Worm (Caenorhabditis elegans): ENCODE results near the gene srlf-29.

Gene srlf-29

DNA sequence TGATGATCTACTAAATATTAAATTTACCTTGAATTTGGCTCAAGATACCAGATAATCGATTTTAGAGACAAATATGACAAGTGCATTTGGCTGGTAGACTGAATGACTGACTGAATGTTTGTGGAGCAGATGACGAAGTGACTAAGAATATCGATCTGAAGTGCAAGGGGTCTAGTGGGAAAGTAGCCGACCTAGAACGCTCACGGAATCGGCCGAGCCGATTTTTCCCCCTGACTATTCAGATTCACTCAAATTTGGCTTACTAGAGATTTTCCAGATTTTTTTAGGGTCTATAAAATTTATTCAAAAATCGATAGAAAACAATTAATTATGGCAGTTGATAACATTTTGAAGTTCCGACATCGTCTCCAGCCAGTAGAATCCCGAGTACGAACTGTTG is 28.4 kb downstream of the srlf-29 start, which contains the start of gene fbxc-26 (continued):
- TF ChIP-seq mcd-1 (GFP tag; IDR thresholded peaks at IDR 0.05) (no peak), Y67H2A.10 (GFP tag; conservative IDR thresholded peaks at IDR 0.05) (no peak)

DNA sequence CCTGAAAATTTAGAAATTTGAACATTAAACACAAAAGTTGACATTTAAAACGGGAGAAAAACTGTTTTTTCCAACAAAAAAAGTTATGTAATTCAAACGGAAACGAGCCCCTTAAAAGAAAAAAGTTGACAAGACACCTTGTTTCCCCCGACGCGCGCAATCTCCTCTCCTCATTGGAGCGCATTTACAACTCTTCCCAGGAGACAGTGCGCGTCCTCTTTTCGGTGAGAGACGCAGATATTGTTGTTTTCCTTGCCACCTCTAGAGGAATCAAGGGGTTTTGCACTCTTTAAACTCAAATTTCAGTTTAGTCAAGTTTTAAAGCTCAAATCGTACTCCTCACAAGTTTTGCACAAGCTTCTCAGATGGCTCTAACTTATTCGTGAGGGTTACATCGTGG is 29.7 kb downstream of the srlf-29 start, which contains the start of gene F58E1.13:
TSS of gene F58E1.13 (minus strand) at position 12 of the 400 bp plus-strand sequence.
- TF ChIP-seq Y56A3A.18 (GFP tag; IDR thresholded peaks at IDR 0.05), result no peak
- TF ChIP-seq aptf-2 (GFP tag; conservative IDR thresholded peaks at IDR 0.05), result peak; percentile 90
- peak; percentile 5 for TF ChIP-seq efl-1 (GFP tag; optimal IDR thresholded peaks at IDR 0.05)

DNA sequence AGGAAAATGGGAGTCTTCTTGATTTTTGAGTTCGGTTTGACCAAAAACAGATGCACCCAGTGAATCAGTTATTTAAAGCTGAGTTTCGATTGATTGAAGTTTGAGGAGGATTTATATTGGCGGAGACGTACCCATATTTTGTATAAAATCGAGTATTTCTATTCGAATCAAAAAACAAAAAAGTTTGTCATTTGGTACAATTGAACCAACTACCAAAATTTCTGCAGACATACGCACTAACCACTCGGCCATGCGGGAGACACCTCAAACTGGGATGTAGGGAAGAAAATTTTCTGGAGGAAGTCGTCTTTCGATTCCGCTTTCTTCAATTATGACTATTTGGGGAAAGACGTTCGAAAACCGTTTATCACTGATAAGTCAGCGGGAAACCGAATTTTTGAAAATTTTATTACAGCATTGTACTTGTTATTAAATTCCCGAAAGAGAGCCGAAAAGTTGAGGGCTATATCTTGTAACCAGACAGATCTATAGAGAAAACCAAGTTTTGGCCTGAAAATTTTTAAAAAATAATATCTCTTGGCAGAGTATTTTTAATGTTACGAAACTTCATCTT is 34.5 kb downstream of the srlf-29 start:
- TF ChIP-seq rpc-1 (optimal IDR thresholded peaks at IDR 0.05) (peak; percentile 32), rpc-1 (tag; optimal IDR thresholded peaks at IDR 0.05) (peak; percentile 66), B0261.1 (tag; optimal IDR thresholded peaks at IDR 0.05) (peak; percentile 59), tbp1 (GFP tag; optimal IDR thresholded peaks at IDR 0.05) (peak; percentile 76), lin-26 (GFP tag; IDR thresholded peaks at IDR 0.05) (peak; percentile 61; the same call in 1 of the 2 replicates)

- TF ChIP-seq unc-130 (GFP tag; optimal IDR thresholded peaks at IDR 0.05) (no peak), Y56A3A.18 (GFP tag; IDR thresholded peaks at IDR 0.05) (no peak)
Observed at ce11 chrII:1703363-1703762, 37.2 kb downstream of the srlf-29 start, which contains the start of gene fbxb-47. Gene fbxb-47, minus strand, starts transcription at chrII:1703463.

DNA sequence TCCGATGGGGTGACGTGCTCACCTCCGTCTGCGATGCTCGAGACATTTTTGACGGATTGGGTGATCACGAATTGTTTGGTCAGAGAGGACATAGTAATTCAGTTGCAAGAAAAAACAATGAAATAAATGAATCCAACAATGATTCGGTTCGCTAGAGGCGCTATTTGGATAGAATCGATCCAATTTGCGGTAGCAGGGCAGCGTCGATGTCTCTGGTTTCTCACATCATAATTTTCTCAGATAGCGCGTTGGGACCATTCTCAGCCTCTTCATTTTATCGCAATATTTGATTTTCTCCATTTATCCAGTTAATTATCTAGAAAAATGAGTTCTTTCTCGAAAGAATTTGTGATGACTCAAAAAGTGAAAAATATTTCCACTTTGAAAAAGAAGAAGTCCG is 40.3 kb downstream of the srlf-29 start, which contains the start of gene sdz-18:
TSS of gene sdz-18 (minus strand) at position 101 of the 400 bp plus-strand sequence.
- TF ChIP-seq unc-62 (GFP tag; optimal IDR thresholded peaks at IDR 0.05) (no peak), rcor-1 (GFP tag; IDR thresholded peaks at IDR 0.05) (no peak), lsl-1 (GFP tag; optimal IDR thresholded peaks at IDR 0.05) (no peak), let-526 (GFP tag; IDR thresholded peaks at IDR 0.05) (no peak), lin-26 (GFP tag; IDR thresholded peaks at IDR 0.05) (no peak), ceh-40 (GFP tag; IDR thresholded peaks at IDR 0.05) (no peak)

ce11 chrII:1709959-1710358 is 43.8 kb downstream of the srlf-29 start, which contains the start of gene fbxa-184:
Gene fbxa-184, plus strand, starts transcription at chrII:1710259.
- peak; percentile 81 for TF ChIP-seq aptf-2 (GFP tag; conservative IDR thresholded peaks at IDR 0.05)
- TF ChIP-seq Y53F4B.3 (GFP tag; IDR thresholded peaks at IDR 0.05), result no peak

ce11 chrII:1712938-1713337 is 46.8 kb downstream of the srlf-29 start, which contains the start of gene btb-7:
Gene btb-7, plus strand, starts transcription at chrII:1713238.
- TF ChIP-seq bed-1 (GFP tag; IDR thresholded peaks at IDR 0.05), result no peak
- no peak for TF ChIP-seq let-607 (tag; optimal IDR thresholded peaks at IDR 0.05)
- peak; percentile 47 for TF ChIP-seq efl-1 (GFP tag; optimal IDR thresholded peaks at IDR 0.05)

- TF ChIP-seq rpc-1 (optimal IDR thresholded peaks at IDR 0.05) (no peak), rpc-1 (tag; optimal IDR thresholded peaks at IDR 0.05) (no peak), aptf-3 (GFP tag; IDR thresholded peaks at IDR 0.05) (peak; percentile 87; the same call in 1 of the 2 replicates), atf-7 (tag; optimal IDR thresholded peaks at IDR 0.05) (no peak), C17E4.6 (GFP tag; IDR thresholded peaks at IDR 0.05) (no peak), sptf-2 (GFP tag; optimal IDR thresholded peaks at IDR 0.05) (no peak), bed-1 (GFP tag; IDR thresholded peaks at IDR 0.05) (0 out of 2 replicates have a peak, but pooled peaks have one; percentile 47), aptf-2 (GFP tag; conservative IDR thresholded peaks at IDR 0.05) (peak; percentile 97)
Observed at ce11 chrII:1714772-1715353, 48.7 kb downstream of the srlf-29 start, which contains the start of gene btb-6. Gene btb-6, plus strand, starts transcription at chrII:1715303.
